Worm (Caenorhabditis elegans): ENCODE measurements around the gene C34H4.1.

The C34H4.1 gene

ce11 chrIV:1550131-1550530 lies 5.2 kb upstream of the C34H4.1 start, which contains the start of gene C34H4.5:
Gene C34H4.5 (minus strand): TSS chrIV:1550231.
- TF ChIP-seq bed-3 (GFP tag; optimal IDR thresholded peaks at IDR 0.05) (no peak), lsy-2 (tag; optimal IDR thresholded peaks at IDR 0.05) (no peak), ham-2 (GFP tag; optimal IDR thresholded peaks at IDR 0.05) (no peak)

ce11 chrIV:1550578-1550977 lies 4.8 kb upstream of the C34H4.1 start, which contains the start of gene tag-244:
Gene tag-244 (plus strand): TSS chrIV:1550878.
- no peak for TF ChIP-seq snpc-4 (tag; optimal IDR thresholded peaks at IDR 0.05)
- no peak for TF ChIP-seq mls-2 (tag; optimal IDR thresholded peaks at IDR 0.05)
- no peak for TF ChIP-seq unc-39 (tag; optimal IDR thresholded peaks at IDR 0.05)
- TF ChIP-seq unc-62 (GFP tag; optimal IDR thresholded peaks at IDR 0.05), result no peak
- TF ChIP-seq zip-8 (tag; optimal IDR thresholded peaks at IDR 0.05), result no peak
- no peak for TF ChIP-seq bed-3 (GFP tag; optimal IDR thresholded peaks at IDR 0.05)
- no peak for TF ChIP-seq blmp-1 (tag; optimal IDR thresholded peaks at IDR 0.05)
- no peak for TF ChIP-seq flh-1 (GFP tag; optimal IDR thresholded peaks at IDR 0.05)
- no peak for TF ChIP-seq ceh-39 (tag; optimal IDR thresholded peaks at IDR 0.05)
- no peak for TF ChIP-seq ceh-83 (GFP tag; optimal IDR thresholded peaks at IDR 0.05)
- no peak for TF ChIP-seq sptf-1 (tag; optimal IDR thresholded peaks at IDR 0.05)
- no peak for TF ChIP-seq mep-1 (tag; optimal IDR thresholded peaks at IDR 0.05)
- no peak for TF ChIP-seq nhr-2 (tag; optimal IDR thresholded peaks at IDR 0.05)

ce11 chrIV:1553195-1553918 lies 2.0 kb upstream of the C34H4.1 start, which contains the start of gene C34H4.2:
Gene C34H4.2 (plus strand): TSS chrIV:1553752.
- TF ChIP-seq blmp-1 (tag; optimal IDR thresholded peaks at IDR 0.05) (no peak), snpc-4 (tag; optimal IDR thresholded peaks at IDR 0.05) (no peak), sptf-1 (tag; optimal IDR thresholded peaks at IDR 0.05) (no peak), lin-32 (GFP tag; optimal IDR thresholded peaks at IDR 0.05) (no peak), ces-1 (GFP tag; optimal IDR thresholded peaks at IDR 0.05) (no peak), elt-1 (tag; optimal IDR thresholded peaks at IDR 0.05; ENCODE audit: borderline replicate concordance, insufficient read depth) (no peak), bed-3 (GFP tag; optimal IDR thresholded peaks at IDR 0.05) (no peak), sem-2 (GFP tag; optimal IDR thresholded peaks at IDR 0.05) (no peak), ceh-43 (GFP tag; optimal IDR thresholded peaks at IDR 0.05) (no peak), nhr-237 (tag; optimal IDR thresholded peaks at IDR 0.05) (no peak), nhr-28 (tag; optimal IDR thresholded peaks at IDR 0.05) (no peak), pha-4 (tag; optimal IDR thresholded peaks at IDR 0.05) (no peak), zip-8 (tag; optimal IDR thresholded peaks at IDR 0.05) (no peak), unc-120 (tag; optimal IDR thresholded peaks at IDR 0.05; ENCODE audit: poor library complexity, severe bottlenecking) (no peak)

ce11 chrIV:1559931-1560330 lies 4.6 kb downstream of the C34H4.1 start, which contains the start of gene Y41D4B.17:
Gene Y41D4B.17 (plus strand): TSS chrIV:1560104.
- TF ChIP-seq tbx-8 (GFP tag; optimal IDR thresholded peaks at IDR 0.05), result no peak
- no peak for TF ChIP-seq mls-2 (tag; optimal IDR thresholded peaks at IDR 0.05)
- TF ChIP-seq nhr-237 (tag; optimal IDR thresholded peaks at IDR 0.05), result no peak
- TF ChIP-seq sptf-1 (tag; optimal IDR thresholded peaks at IDR 0.05), result no peak
- TF ChIP-seq lin-13 (tag; optimal IDR thresholded peaks at IDR 0.05), result no peak
- TF ChIP-seq drap-1 (GFP tag; optimal IDR thresholded peaks at IDR 0.05), result no peak
- no peak for TF ChIP-seq nhr-28 (tag; optimal IDR thresholded peaks at IDR 0.05)
- TF ChIP-seq ceh-83 (GFP tag; optimal IDR thresholded peaks at IDR 0.05), result no peak
- no peak for TF ChIP-seq mep-1 (tag; optimal IDR thresholded peaks at IDR 0.05)
- no peak for TF ChIP-seq lin-32 (GFP tag; optimal IDR thresholded peaks at IDR 0.05)
- no peak for TF ChIP-seq lsy-2 (tag; optimal IDR thresholded peaks at IDR 0.05)
- no peak for TF ChIP-seq zip-8 (tag; optimal IDR thresholded peaks at IDR 0.05)
- no peak for TF ChIP-seq blmp-1 (tag; optimal IDR thresholded peaks at IDR 0.05)
- TF ChIP-seq elt-3 (tag; optimal IDR thresholded peaks at IDR 0.05), result no peak
- no peak for TF ChIP-seq ceh-43 (GFP tag; optimal IDR thresholded peaks at IDR 0.05)
- no peak for TF ChIP-seq snpc-4 (tag; optimal IDR thresholded peaks at IDR 0.05)
- TF ChIP-seq mab-5 (tag; optimal IDR thresholded peaks at IDR 0.05), result no peak
- TF ChIP-seq elt-1 (tag; optimal IDR thresholded peaks at IDR 0.05; ENCODE audit: borderline replicate concordance, insufficient read depth), result no peak

- TF ChIP-seq nhr-237 (tag; optimal IDR thresholded peaks at IDR 0.05), result no peak
- TF ChIP-seq nhr-12 (tag; optimal IDR thresholded peaks at IDR 0.05), result no peak
- no peak for TF ChIP-seq lsy-2 (tag; optimal IDR thresholded peaks at IDR 0.05)
- no peak for TF ChIP-seq unc-62 (GFP tag; optimal IDR thresholded peaks at IDR 0.05)
- no peak for TF ChIP-seq unc-39 (tag; optimal IDR thresholded peaks at IDR 0.05)
- no peak for TF ChIP-seq ham-2 (GFP tag; optimal IDR thresholded peaks at IDR 0.05)
- TF ChIP-seq elt-3 (tag; optimal IDR thresholded peaks at IDR 0.05), result no peak
- TF ChIP-seq mab-5 (tag; optimal IDR thresholded peaks at IDR 0.05), result no peak
- TF ChIP-seq zip-8 (tag; optimal IDR thresholded peaks at IDR 0.05), result no peak
- TF ChIP-seq elt-1 (tag; optimal IDR thresholded peaks at IDR 0.05; ENCODE audit: borderline replicate concordance, insufficient read depth), result no peak
- TF ChIP-seq ceh-43 (GFP tag; optimal IDR thresholded peaks at IDR 0.05), result no peak
- TF ChIP-seq mls-2 (tag; optimal IDR thresholded peaks at IDR 0.05), result no peak
- no peak for TF ChIP-seq ztf-11 (tag; optimal IDR thresholded peaks at IDR 0.05)
- TF ChIP-seq lin-32 (GFP tag; optimal IDR thresholded peaks at IDR 0.05), result no peak
These were observed 6.5 kb downstream of the C34H4.1 start, which contains the start of gene hpo-6 for ce11 chrIV:1561884-1562283. Gene hpo-6 (plus strand): TSS chrIV:1562184.

Measured in whole organism, mixed stage, embryonic.